Fruit fly (Drosophila melanogaster) whole organism, wandering third instar larva: ENCODE data around the gene CG17362.

Experiments
- Abd-B ChIP-seq: fragments of >200 bp; optimal IDR thresholded peaks from 2 replicates; lab custom pipeline; 2017; ENCODE audit warnings: missing biosample characterization, missing genetic modification characterization
- CG32264 ChIP-seq: fragments of 200-800 bp; sonication (Bioruptor generic); optimal IDR thresholded peaks from 2 replicates; lab custom pipeline; 2016; ENCODE audit warnings: missing biosample characterization, missing genetic modification characterization
- CG9705 ChIP-seq: fragments of 200-800 bp; sonication (Bioruptor generic); optimal IDR thresholded peaks from 2 replicates; lab custom pipeline; 2018; ENCODE audit warnings: missing biosample characterization, mild to moderate bottlenecking, missing genetic modification characterization
- CrebA ChIP-seq: fragments of 200-800 bp; sonication (Bioruptor generic); optimal IDR thresholded peaks from 2 replicates; lab custom pipeline; 2016; ENCODE audit warnings: missing biosample characterization, mild to moderate bottlenecking, missing genetic modification characterization, borderline replicate concordance
- Dfd ChIP-seq: fragments of >200 bp; optimal IDR thresholded peaks from 2 replicates; lab custom pipeline; 2017; ENCODE audit warnings: missing biosample characterization, missing genetic modification characterization
- Dif ChIP-seq: fragments of 200-275, 200-300 bp; sonication (Bioruptor generic); optimal IDR thresholded peaks from 2 replicates; lab custom pipeline; 2018; ENCODE audit warnings: missing biosample characterization, missing genetic modification characterization; ENCODE audit not compliant: partially characterized antibody
- GATAd ChIP-seq: sonication (Bioruptor generic); optimal IDR thresholded peaks from 2 replicates; lab custom pipeline; 2016; ENCODE audit warnings: missing biosample characterization, missing genetic modification characterization
- HLH106 ChIP-seq: fragments of 200-800 bp; optimal IDR thresholded peaks from 3 replicates; lab custom pipeline; 2019; ENCODE audit warnings: missing biosample characterization, mild to moderate bottlenecking, missing genetic modification characterization, moderate library complexity
- Hnf4 ChIP-seq: fragments of 200-800 bp; sonication (Bioruptor generic); optimal IDR thresholded peaks from 2 replicates; lab custom pipeline; 2016; ENCODE audit warnings: missing biosample characterization, mild to moderate bottlenecking, missing genetic modification characterization
- Hr83 ChIP-seq: fragments of 200-300 bp; sonication (Bioruptor generic); optimal IDR thresholded peaks from 2 replicates; lab custom pipeline; 2016; ENCODE audit warnings: missing biosample characterization, mild to moderate bottlenecking, missing genetic modification characterization, moderate library complexity; ENCODE audit not compliant: poor library complexity, severe bottlenecking
- Jra ChIP-seq: sonication (Bioruptor generic); optimal IDR thresholded peaks from 2 replicates; lab custom pipeline; 2016; ENCODE audit warnings: missing biosample characterization, missing genetic modification characterization
- Mio ChIP-seq: sonication (Bioruptor generic); optimal IDR thresholded peaks from 2 replicates; lab custom pipeline; 2016; ENCODE audit warnings: missing biosample characterization, missing genetic modification characterization
- Myc ChIP-seq: fragments of >200 bp; optimal IDR thresholded peaks from 2 replicates; lab custom pipeline; 2017
- N ChIP-seq: fragments of >200 bp; optimal IDR thresholded peaks from 2 replicates; lab custom pipeline; 2018; ENCODE audit warnings: missing biosample characterization, missing external identifiers, missing genetic modification characterization
- OdsH ChIP-seq: fragments of 200-800 bp; sonication (Bioruptor generic); optimal IDR thresholded peaks from 2 replicates; lab custom pipeline; 2016; ENCODE audit warnings: missing biosample characterization, mild to moderate bottlenecking, missing genetic modification characterization
- Rel ChIP-seq, 2 experiments: fragments of 200-800 bp; sonication (Bioruptor generic) in 1 of 2; optimal IDR thresholded peaks; 2 replicates in 1 of 2; 3 replicates in 1 of 2; lab custom pipeline; 2016 to 2019; ENCODE audit warnings: mild to moderate bottlenecking in 2 of 2, missing biosample characterization in 2 of 2, missing genetic modification characterization in 2 of 2, moderate library complexity in 1 of 2
- Sp1 ChIP-seq: fragments of 200-800 bp; sonication (Bioruptor generic); optimal IDR thresholded peaks from 3 replicates; lab custom pipeline; 2019; ENCODE audit warnings: missing biosample characterization, mild to moderate bottlenecking, missing genetic modification characterization, moderate library complexity
- Vsx2 ChIP-seq: fragments of 200-300, 225-300 bp; sonication (Bioruptor generic); optimal IDR thresholded peaks from 2 replicates; lab custom pipeline; 2018; ENCODE audit warnings: missing biosample characterization, missing genetic modification characterization; ENCODE audit not compliant: partially characterized antibody
- br ChIP-seq: fragments of 200-800 bp; sonication (Bioruptor generic); optimal IDR thresholded peaks from 2 replicates; lab custom pipeline; 2016; ENCODE audit warnings: missing biosample characterization, missing genetic modification characterization
- brk ChIP-seq: fragments of 200-800 bp; sonication (Bioruptor generic); optimal IDR thresholded peaks from 2 replicates; lab custom pipeline; 2016; ENCODE audit warnings: missing biosample characterization, mild to moderate bottlenecking, missing genetic modification characterization
- dl ChIP-seq, 2 experiments: fragments of 175-275, 200-275 bp in 1 of 2; fragments of 200-275 bp in 1 of 2; sonication (Bioruptor generic); optimal IDR thresholded peaks; lab custom pipeline; 2018; ENCODE audit warnings: mild to moderate bottlenecking in 2 of 2, missing biosample characterization in 2 of 2, missing genetic modification characterization in 2 of 2, moderate library complexity in 2 of 2; ENCODE audit not compliant: partially characterized antibody in 2 of 2, insufficient read depth in 1 of 2
- dmrt93B ChIP-seq: fragments of 200-800 bp; sonication (Bioruptor generic); optimal IDR thresholded peaks from 2 replicates; lab custom pipeline; 2018; ENCODE audit warnings: missing biosample characterization, mild to moderate bottlenecking, missing genetic modification characterization
- ey ChIP-seq: fragments of 200-800 bp; sonication (Bioruptor generic); optimal IDR thresholded peaks from 2 replicates; lab custom pipeline; 2016; ENCODE audit warnings: missing biosample characterization, missing genetic modification characterization
- foxo ChIP-seq, 2 experiments: fragments of 200-800 bp; sonication (Bioruptor generic); optimal IDR thresholded peaks; 2 replicates in 1 of 2; 3 replicates in 1 of 2; lab custom pipeline; 2016 to 2017; ENCODE audit warnings: missing biosample characterization in 2 of 2, missing genetic modification characterization in 2 of 2
- fru ChIP-seq: fragments of 200-800 bp; sonication (Bioruptor generic); optimal IDR thresholded peaks from 3 replicates; lab custom pipeline; 2016; ENCODE audit warnings: missing biosample characterization, mild to moderate bottlenecking, missing genetic modification characterization
- h ChIP-seq: fragments of 200-800 bp; sonication (Bioruptor generic); optimal IDR thresholded peaks from 3 replicates; lab custom pipeline; 2016; ENCODE audit warnings: missing biosample characterization, mild to moderate bottlenecking, missing genetic modification characterization
- jim ChIP-seq: fragments of 175-275, 200-325 bp; sonication (Bioruptor generic); optimal IDR thresholded peaks from 2 replicates; lab custom pipeline; 2016; ENCODE audit warnings: missing biosample characterization, mild to moderate bottlenecking, missing genetic modification characterization
- lola ChIP-seq: fragments of >200 bp; optimal IDR thresholded peaks from 2 replicates; lab custom pipeline; 2017; ENCODE audit warnings: missing biosample characterization, missing genetic modification characterization
- pan ChIP-seq: fragments of >200 bp; optimal IDR thresholded peaks from 2 replicates; lab custom pipeline; 2017
- psq ChIP-seq: fragments of 200-800 bp; sonication (Bioruptor generic); optimal IDR thresholded peaks from 3 replicates; lab custom pipeline; 2017; ENCODE audit warnings: missing biosample characterization, mild to moderate bottlenecking, missing genetic modification characterization, moderate library complexity
- rgr ChIP-seq: fragments of 200-800 bp; sonication (Bioruptor generic); optimal IDR thresholded peaks from 3 replicates; lab custom pipeline; 2016; ENCODE audit warnings: missing biosample characterization, mild to moderate bottlenecking, missing genetic modification characterization
- sage ChIP-seq: fragments of 200-800 bp; sonication (Bioruptor generic); optimal IDR thresholded peaks from 2 replicates; lab custom pipeline; 2016; ENCODE audit warnings: missing biosample characterization, mild to moderate bottlenecking, missing genetic modification characterization
- sv ChIP-seq: fragments of 200-800 bp; sonication (Bioruptor generic); optimal IDR thresholded peaks from 3 replicates; lab custom pipeline; 2016; ENCODE audit warnings: missing biosample characterization, missing genetic modification characterization
- usp ChIP-seq: fragments of >200 bp; optimal IDR thresholded peaks from 2 replicates; lab custom pipeline; 2017; ENCODE audit warnings: missing biosample characterization, missing genetic modification characterization
- woc ChIP-seq: sonication (Bioruptor generic); optimal IDR thresholded peaks from 2 replicates; lab custom pipeline; 2016; ENCODE audit warnings: missing biosample characterization, mild to moderate bottlenecking, missing genetic modification characterization

Gene CG17362

DNA sequence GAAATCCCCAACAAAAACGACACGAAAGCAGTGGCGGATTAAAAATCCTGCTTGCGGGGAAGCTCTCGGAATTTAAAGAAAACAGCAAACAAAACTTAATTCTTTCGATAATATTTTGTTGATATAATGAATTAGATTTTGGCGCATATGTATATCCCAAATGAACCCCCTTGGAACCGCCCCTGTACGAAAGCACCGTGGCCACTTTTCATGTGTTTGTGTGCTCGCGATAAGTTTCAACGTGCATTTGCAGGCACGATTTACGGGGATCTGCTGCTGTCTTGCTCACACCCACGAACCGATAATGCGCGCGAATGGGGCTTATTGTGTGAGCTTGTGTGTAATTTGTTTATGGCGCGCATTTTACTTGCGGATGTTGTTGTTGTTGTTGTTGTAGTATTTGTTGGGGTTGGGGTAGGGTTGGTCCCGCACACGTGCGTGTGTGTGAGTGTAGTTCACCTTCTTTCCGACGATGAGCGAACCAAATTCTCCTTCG, 18.6 kb downstream of the CG17362 start (continued):
- TF ChIP-seq h (GFP tag; lab: Kevin White, UChicago), result peak; percentile 99
- no peak for TF ChIP-seq Myc

dm6 chr3L:14005627-14006287, 19.3 kb downstream of the CG17362 start:
- no peak for TF ChIP-seq jim
- TF ChIP-seq lola (GFP tag; lab: Kevin White, UChicago), result no peak
- no peak for TF ChIP-seq OdsH (GFP tag; lab: Kevin White, UChicago)
- TF ChIP-seq CrebA (GFP tag; lab: Kevin White, UChicago), result no peak
- TF ChIP-seq sv (GFP tag; lab: Kevin White, UChicago), result no peak
- TF ChIP-seq Myc, result no peak
- no peak for TF ChIP-seq HLH106 (tag; lab: Kevin White, UChicago)
- TF ChIP-seq rgr (GFP tag; lab: Kevin White, UChicago), result no peak

DNA sequence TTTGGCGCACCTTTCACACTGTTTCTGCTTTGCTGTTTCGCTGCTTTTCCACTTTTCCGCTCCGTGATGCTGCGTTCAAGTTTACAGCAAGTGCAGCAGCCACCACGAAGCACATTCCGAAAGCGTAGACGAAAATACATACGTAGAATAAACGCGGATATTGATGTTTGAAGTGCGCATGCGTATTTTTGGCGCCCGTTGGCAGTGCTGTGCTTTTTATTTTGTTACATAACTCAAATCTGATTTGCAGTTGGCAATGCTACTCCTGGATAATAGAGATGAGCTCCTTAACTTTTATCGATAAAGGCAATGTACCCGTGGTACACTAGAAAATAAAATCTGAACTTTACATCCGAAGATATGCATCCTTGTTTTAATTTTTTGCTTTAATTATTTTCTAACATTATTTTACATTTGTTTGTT, 20.3 kb downstream of the CG17362 start:
- TF ChIP-seq psq (peak; percentile 85), ey (GFP tag; lab: Kevin White, UChicago) (no peak)
- TF ChIP-seq, all 38 proteins: peak for 1

DNA sequence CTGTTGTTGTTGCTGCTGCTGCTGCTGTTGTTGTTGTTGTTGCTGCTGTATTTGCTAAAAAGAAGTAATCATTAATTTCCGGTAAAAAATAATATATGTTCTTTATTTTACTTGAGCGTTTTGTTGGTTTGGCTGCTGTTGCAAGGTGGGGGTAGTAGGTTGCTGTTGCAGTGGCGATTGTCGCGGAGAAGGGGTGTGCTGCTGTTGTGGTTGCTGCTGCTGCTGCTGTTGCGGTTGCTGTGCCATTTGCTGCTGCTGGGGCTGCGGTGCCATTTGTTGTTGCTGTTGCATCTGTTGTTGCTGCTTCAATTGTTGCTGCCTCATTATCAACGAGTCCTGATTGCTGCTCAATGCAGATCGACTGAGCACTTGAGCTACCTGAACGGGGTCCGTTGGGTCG, 39.3 kb downstream of the CG17362 start:
- TF ChIP-seq Dfd (GFP tag; lab: Kevin White, UChicago) (peak; percentile 93), lola (GFP tag; lab: Kevin White, UChicago) (no peak)

dm6 chr3L:14027549-14027948, 41.1 kb downstream of the CG17362 start:
- no peak for TF ChIP-seq Mio (GFP tag; lab: Kevin White, UChicago)
- peak; percentile 88 for TF ChIP-seq Dfd (GFP tag; lab: Kevin White, UChicago)

DNA sequence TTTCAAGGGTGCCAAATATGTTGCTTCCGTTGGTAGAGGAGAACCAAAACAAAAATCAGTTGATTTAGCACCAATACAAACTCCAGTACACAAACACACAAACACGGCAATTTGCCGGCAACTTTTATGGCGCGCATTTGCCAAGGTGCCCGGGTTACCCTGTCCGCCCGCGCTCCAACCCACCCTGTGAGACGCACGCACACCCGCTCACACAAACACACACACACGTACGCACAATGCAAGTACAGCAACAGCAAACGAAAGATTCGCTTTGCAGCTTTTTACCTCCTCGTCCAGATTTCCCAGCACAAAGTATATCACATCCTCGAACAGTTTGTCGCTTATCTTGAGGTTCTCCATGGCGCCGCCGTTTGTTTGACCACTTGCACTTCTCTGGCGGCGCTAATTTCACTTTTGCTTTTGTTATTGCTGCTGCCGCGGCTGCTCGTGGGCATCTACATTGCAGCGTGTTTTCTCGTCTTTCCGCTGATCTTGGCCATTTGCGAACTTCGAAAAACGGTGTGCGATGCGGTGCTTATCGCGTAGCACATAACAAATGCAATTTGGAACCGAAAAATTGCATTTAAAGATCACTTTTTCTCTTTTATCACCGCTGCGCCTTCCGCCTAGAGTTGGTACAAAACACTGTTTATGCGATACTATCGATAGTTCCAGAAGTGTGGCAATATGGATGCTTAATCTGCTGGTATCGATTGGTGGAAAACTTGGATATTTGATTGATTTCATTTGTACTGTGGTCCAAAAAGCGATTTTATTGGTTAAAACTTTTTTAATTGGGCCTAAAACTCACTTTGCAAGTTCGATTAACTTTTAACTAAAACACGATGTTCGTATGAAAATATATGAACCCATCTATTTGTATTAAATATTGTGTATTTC, 42.3 kb downstream of the CG17362 start, which contains the start of gene Ptip:
TSS of gene Ptip (minus strand) at position 637 of the 900 bp plus-strand sequence.
- no peak for TF ChIP-seq dl (GFP tag; optimal IDR thresholded peaks at IDR 0.05; lab: Kevin White, UChicago; ENCODE audit: insufficient read depth in 1 of 2, partially characterized antibody in 2 of 2)
- peak; percentile 58 for TF ChIP-seq N (GFP tag; lab: Kevin White, UChicago)
- TF ChIP-seq Rel (GFP tag; optimal IDR thresholded peaks at IDR 0.05; lab: Kevin White, UChicago), result no peak
- peak; percentile 40 for TF ChIP-seq Rel (tag; optimal IDR thresholded peaks at IDR 0.05; lab: Kevin White, UChicago)
- TF ChIP-seq foxo (GFP tag; optimal IDR thresholded peaks at IDR 0.05; lab: Kevin White, UChicago), result peak in 1 of 2 experiments; percentile 1
- no peak for TF ChIP-seq Hnf4
- TF ChIP-seq OdsH (GFP tag; lab: Kevin White, UChicago), result peak; percentile 7
- peak; percentile 5 for TF ChIP-seq HLH106 (tag; lab: Kevin White, UChicago)
- TF ChIP-seq GATAd (GFP tag; lab: Kevin White, UChicago), result no peak
- peak; percentile 72 for TF ChIP-seq woc (GFP tag; lab: Kevin White, UChicago)
- no peak for TF ChIP-seq CrebA (GFP tag; lab: Kevin White, UChicago)
- TF ChIP-seq Jra (GFP tag; lab: Kevin White, UChicago), result no peak
- TF ChIP-seq Abd-B (GFP tag; lab: Kevin White, UChicago), result no peak
- no peak for TF ChIP-seq Myc
- TF ChIP-seq brk (GFP tag; lab: Kevin White, UChicago), result no peak
- no peak for TF ChIP-seq Sp1 (GFP tag; lab: Kevin White, UChicago)
- TF ChIP-seq sage (GFP tag; lab: Kevin White, UChicago), result peak; percentile 26
- TF ChIP-seq br (GFP tag; lab: Kevin White, UChicago), result no peak
- TF ChIP-seq fru (GFP tag; lab: Kevin White, UChicago), result no peak
- TF ChIP-seq Hr83, result peak; percentile 83
- no peak for TF ChIP-seq Mio (GFP tag; lab: Kevin White, UChicago)
- TF ChIP-seq CG9705 (GFP tag; lab: Kevin White, UChicago), result no peak
- no peak for TF ChIP-seq jim
- no peak for TF ChIP-seq ey (GFP tag; lab: Kevin White, UChicago)
- no peak for TF ChIP-seq rgr (GFP tag; lab: Kevin White, UChicago)
- TF ChIP-seq Dif (GFP tag; lab: Kevin White, UChicago), result no peak
- TF ChIP-seq lola (GFP tag; lab: Kevin White, UChicago), result no peak
- TF ChIP-seq usp (GFP tag; lab: Kevin White, UChicago), result no peak
- TF ChIP-seq pan (lab: Kevin White, UChicago), result no peak
- TF ChIP-seq CG32264 (GFP tag; lab: Kevin White, UChicago), result no peak
- TF ChIP-seq h (GFP tag; lab: Kevin White, UChicago), result peak; percentile 19
- TF ChIP-seq dmrt93B, result no peak
- TF ChIP-seq Vsx2, result no peak
- no peak for TF ChIP-seq sv (GFP tag; lab: Kevin White, UChicago)
